Worm (Caenorhabditis elegans): ENCODE data around the gene W06D11.3.

ce11 chrX:12280477-12280876 is 18.0 kb upstream of the W06D11.3 start, which contains the start of gene C04B4.1:
- TF ChIP-seq daf-19 (GFP tag; conservative IDR thresholded peaks at IDR 0.05) (no peak), nhr-25 (tag; optimal IDR thresholded peaks at IDR 0.05; ENCODE audit: borderline replicate concordance, insufficient read depth) (no peak), zfp-3 (GFP tag; conservative IDR thresholded peaks at IDR 0.05) (no peak), ceh-82 (tag; optimal IDR thresholded peaks at IDR 0.05) (no peak), ces-1 (GFP tag; optimal IDR thresholded peaks at IDR 0.05) (no peak), unc-62 (GFP tag; optimal IDR thresholded peaks at IDR 0.05 in 1 of 2) (no peak), unc-62 (tag; optimal IDR thresholded peaks at IDR 0.05) (no peak)
